Fruit fly (Drosophila melanogaster) whole organism, prepupa: Measurements from ENCODE around the gene CG31104.

Experiments
- CG16779 ChIP-seq: fragments of 200-800 bp; sonication (Bioruptor generic); optimal IDR thresholded peaks from 3 replicates; lab custom pipeline; 2017; ENCODE audit warnings: missing biosample characterization, mild to moderate bottlenecking, missing genetic modification characterization
- CG4318 ChIP-seq: fragments of 200-800 bp; sonication (Bioruptor generic); optimal IDR thresholded peaks from 3 replicates; lab custom pipeline; 2017; ENCODE audit warnings: missing biosample characterization, mild to moderate bottlenecking, missing genetic modification characterization
- CG6854 ChIP-seq: fragments of 200-800 bp; sonication (Bioruptor generic); optimal IDR thresholded peaks from 2 replicates; lab custom pipeline; 2017; ENCODE audit warnings: missing biosample characterization, mild to moderate bottlenecking, missing genetic modification characterization
- CG7368 ChIP-seq: fragments of 200-800 bp; sonication (Bioruptor generic); optimal IDR thresholded peaks from 3 replicates; lab custom pipeline; 2016; ENCODE audit warnings: missing biosample characterization, missing genetic modification characterization
- CG8632 ChIP-seq: fragments of 200-800 bp; sonication (Bioruptor generic); optimal IDR thresholded peaks from 3 replicates; lab custom pipeline; 2016; ENCODE audit warnings: missing biosample characterization, missing genetic modification characterization
- CG9139 ChIP-seq: fragments of 200-800 bp; sonication (Bioruptor generic); optimal IDR thresholded peaks from 3 replicates; lab custom pipeline; 2017; ENCODE audit warnings: missing biosample characterization, mild to moderate bottlenecking, missing genetic modification characterization
- Gug ChIP-seq: fragments of 200-800 bp; sonication (Bioruptor generic); IDR thresholded peaks from 2 replicates; pipeline ENCODE4 v1.3.6; 2022; ENCODE audit warnings: missing biosample characterization, missing genetic modification characterization
- OdsH ChIP-seq: fragments of 200-800 bp; sonication (Bioruptor generic); optimal IDR thresholded peaks from 3 replicates; lab custom pipeline; 2016; ENCODE audit warnings: missing biosample characterization, missing genetic modification characterization
- acj6 ChIP-seq: fragments of 200-800 bp; sonication (Bioruptor generic); optimal IDR thresholded peaks from 3 replicates; lab custom pipeline; 2016; ENCODE audit warnings: missing biosample characterization, missing genetic modification characterization
- cyc ChIP-seq: fragments of 200-800 bp; sonication (Bioruptor generic); optimal IDR thresholded peaks from 3 replicates; lab custom pipeline; 2016; ENCODE audit warnings: missing biosample characterization, missing genetic modification characterization
- dsx ChIP-seq: fragments of 200-800 bp; optimal IDR thresholded peaks from 3 replicates; lab custom pipeline; 2019; ENCODE audit warnings: missing biosample characterization, mild to moderate bottlenecking, missing genetic modification characterization, moderate library complexity; ENCODE audit not compliant: poor library complexity, severe bottlenecking
- net ChIP-seq: fragments of 200-800 bp; sonication (Bioruptor generic); optimal IDR thresholded peaks from 3 replicates; lab custom pipeline; 2016; ENCODE audit warnings: missing biosample characterization, missing genetic modification characterization
- pdm3 ChIP-seq: fragments of 200-800 bp; sonication (Bioruptor generic); optimal IDR thresholded peaks from 3 replicates; lab custom pipeline; 2016; ENCODE audit warnings: missing biosample characterization, missing genetic modification characterization

DNA sequence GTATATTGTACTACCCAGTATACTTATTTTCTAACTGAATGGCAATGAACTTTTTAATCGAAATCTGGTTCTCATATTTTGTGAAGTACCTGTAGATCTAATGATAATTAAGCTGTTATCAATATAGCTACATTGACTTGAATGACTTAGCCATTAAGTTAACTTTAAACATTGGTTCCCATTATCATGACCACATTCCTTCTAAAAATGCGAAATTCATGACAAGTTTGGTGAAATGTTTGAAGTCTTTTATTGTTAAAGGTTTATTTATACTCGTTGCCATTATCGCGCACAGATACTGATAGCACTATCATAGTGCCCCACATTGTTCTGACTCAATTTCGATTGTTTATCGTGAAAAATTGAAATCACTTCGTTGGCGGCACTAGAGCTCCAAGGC is 35.6 kb downstream of the CG31104 start:
- TF ChIP-seq Gug (GFP tag; lab: Robert Waterston, UW): no peak
- TF ChIP-seq CG9139: no peak
- no peak for TF ChIP-seq acj6 (GFP tag; lab: Kevin White, UChicago)
- no peak for TF ChIP-seq OdsH (GFP tag; lab: Kevin White, UChicago)
- TF ChIP-seq pdm3 (GFP tag; lab: Kevin White, UChicago): no peak
- TF ChIP-seq CG7368: no peak
- no peak for TF ChIP-seq CG8632 (GFP tag; lab: Kevin White, UChicago)
- no peak for TF ChIP-seq net
- TF ChIP-seq CG4318: no peak
- TF ChIP-seq dsx (GFP tag; lab: Kevin White, UChicago): no peak
- TF ChIP-seq CG6854 (GFP tag; lab: Kevin White, UChicago): no peak
- no peak for TF ChIP-seq CG16779 (tag; lab: Kevin White, UChicago)
- no peak for TF ChIP-seq cyc
